Worm (Caenorhabditis elegans): ENCODE results near the gene fbxb-19.

The fbxb-19 gene

ce11 chrII:1709959-1710358, 21.0 kb upstream of the fbxb-19 start, which contains the start of gene fbxa-184:
Gene fbxa-184, plus strand, starts transcription at chrII:1710259.
- TF ChIP-seq peb-1 (tag; optimal IDR thresholded peaks at IDR 0.05) (no peak), ceh-82 (tag; optimal IDR thresholded peaks at IDR 0.05) (no peak), nhr-23 (tag; optimal IDR thresholded peaks at IDR 0.05) (no peak), ZK546.5 (tag; optimal IDR thresholded peaks at IDR 0.05) (no peak), sma-9 (GFP tag; optimal IDR thresholded peaks at IDR 0.05) (no peak), sma-9 (tag; optimal IDR thresholded peaks at IDR 0.05) (no peak), dmd-4 (tag; optimal IDR thresholded peaks at IDR 0.05) (no peak), Y55F3AM.14 (GFP tag; optimal IDR thresholded peaks at IDR 0.05) (no peak), ztf-4 (tag; optimal IDR thresholded peaks at IDR 0.05) (no peak), mdl-1 (tag; optimal IDR thresholded peaks at IDR 0.05) (no peak), F13H6.1 (tag; optimal IDR thresholded peaks at IDR 0.05) (no peak), lin-39 (tag; optimal IDR thresholded peaks at IDR 0.05) (no peak), nhr-25 (tag; optimal IDR thresholded peaks at IDR 0.05) (no peak), mab-5 (tag; optimal IDR thresholded peaks at IDR 0.05) (no peak), fos-1 (tag; optimal IDR thresholded peaks at IDR 0.05) (no peak), lin-11 (tag; optimal IDR thresholded peaks at IDR 0.05) (no peak), egl-27 (tag; optimal IDR thresholded peaks at IDR 0.05) (no peak), mbf-1 (tag; optimal IDR thresholded peaks at IDR 0.05) (no peak)

ce11 chrII:1706385-1706784, 17.4 kb upstream of the fbxb-19 start, which contains the start of gene sdz-18:
Gene sdz-18, minus strand, starts transcription at chrII:1706485.
- TF ChIP-seq nhr-129 (tag; optimal IDR thresholded peaks at IDR 0.05) (no peak), mdl-1 (tag; optimal IDR thresholded peaks at IDR 0.05) (no peak)

ce11 chrII:1703363-1703762, 14.4 kb upstream of the fbxb-19 start, which contains the start of gene fbxb-47:
Gene fbxb-47, minus strand, starts transcription at chrII:1703463.
- TF ChIP-seq nhr-23 (tag; optimal IDR thresholded peaks at IDR 0.05), result no peak
- no peak for TF ChIP-seq ztf-11 (tag; optimal IDR thresholded peaks at IDR 0.05)
- no peak for TF ChIP-seq sma-9 (GFP tag; optimal IDR thresholded peaks at IDR 0.05)
- TF ChIP-seq sma-9 (tag; optimal IDR thresholded peaks at IDR 0.05), result no peak
- TF ChIP-seq lin-11 (tag; optimal IDR thresholded peaks at IDR 0.05), result no peak
- TF ChIP-seq egl-27 (tag; optimal IDR thresholded peaks at IDR 0.05), result no peak
- TF ChIP-seq lin-39 (tag; optimal IDR thresholded peaks at IDR 0.05), result no peak
- no peak for TF ChIP-seq unc-55 (GFP tag; optimal IDR thresholded peaks at IDR 0.05)
- no peak for TF ChIP-seq nhr-11 (tag; optimal IDR thresholded peaks at IDR 0.05)
- no peak for TF ChIP-seq nhr-25 (tag; optimal IDR thresholded peaks at IDR 0.05)
- TF ChIP-seq F13H6.1 (tag; optimal IDR thresholded peaks at IDR 0.05), result no peak

ce11 chrII:1695861-1696260, 6.9 kb upstream of the fbxb-19 start, which contains the start of gene F58E1.13:
Gene F58E1.13, minus strand, starts transcription at chrII:1695872.
- TF ChIP-seq skn-1 (tag; optimal IDR thresholded peaks at IDR 0.05) (no peak), nhr-25 (tag; optimal IDR thresholded peaks at IDR 0.05) (no peak), mab-5 (tag; optimal IDR thresholded peaks at IDR 0.05) (no peak), sma-3 (GFP tag; optimal IDR thresholded peaks at IDR 0.05) (no peak), unc-62 (GFP tag; optimal IDR thresholded peaks at IDR 0.05) (no peak), nhr-23 (tag; optimal IDR thresholded peaks at IDR 0.05) (no peak), nhr-21 (tag; optimal IDR thresholded peaks at IDR 0.05) (no peak), F13H6.1 (tag; optimal IDR thresholded peaks at IDR 0.05) (no peak), fos-1 (tag; optimal IDR thresholded peaks at IDR 0.05) (no peak), ceh-16 (tag; optimal IDR thresholded peaks at IDR 0.05) (no peak), ztf-1 (GFP tag; conservative IDR thresholded peaks at IDR 0.05) (no peak), ztf-4 (tag; optimal IDR thresholded peaks at IDR 0.05) (no peak), ZK546.5 (tag; optimal IDR thresholded peaks at IDR 0.05) (no peak), elt-1 (tag; optimal IDR thresholded peaks at IDR 0.05) (no peak), ztf-11 (tag; optimal IDR thresholded peaks at IDR 0.05) (no peak), lin-11 (tag; optimal IDR thresholded peaks at IDR 0.05) (no peak)

- TF ChIP-seq skn-1 (tag; optimal IDR thresholded peaks at IDR 0.05) (no peak), ceh-82 (tag; optimal IDR thresholded peaks at IDR 0.05) (no peak)
Measured at ce11 chrII:1694530-1694929, 5.5 kb upstream of the fbxb-19 start, which contains the start of gene fbxc-26. Gene fbxc-26, minus strand, starts transcription at chrII:1694630.

ce11 chrII:1692827-1693226, 3.8 kb upstream of the fbxb-19 start, which contains the start of gene fbxc-21:
Gene fbxc-21, minus strand, starts transcription at chrII:1692927.
- TF ChIP-seq nhr-21 (tag; optimal IDR thresholded peaks at IDR 0.05) (no peak), lsy-2 (tag; optimal IDR thresholded peaks at IDR 0.05) (no peak), sma-3 (GFP tag; optimal IDR thresholded peaks at IDR 0.05) (no peak), C34F6.9 (tag; optimal IDR thresholded peaks at IDR 0.05) (no peak), skn-1 (tag; optimal IDR thresholded peaks at IDR 0.05) (no peak), ztf-11 (tag; optimal IDR thresholded peaks at IDR 0.05) (no peak), nhr-23 (tag; optimal IDR thresholded peaks at IDR 0.05) (no peak), ztf-1 (GFP tag; conservative IDR thresholded peaks at IDR 0.05) (no peak), sem-4 (tag; optimal IDR thresholded peaks at IDR 0.05) (no peak), ama-1 (optimal IDR thresholded peaks at IDR 0.05) (no peak), blmp-1 (tag; optimal IDR thresholded peaks at IDR 0.05; ENCODE audit: insufficient read depth) (no peak), lin-13 (GFP tag; optimal IDR thresholded peaks at IDR 0.05) (no peak), mab-5 (tag; optimal IDR thresholded peaks at IDR 0.05) (no peak), R02D3.7 (tag; optimal IDR thresholded peaks at IDR 0.05) (no peak), nhr-6 (tag; optimal IDR thresholded peaks at IDR 0.05) (no peak), lin-39 (tag; optimal IDR thresholded peaks at IDR 0.05) (no peak)

All from whole organism, L2 larva.